Worm (Caenorhabditis elegans): ENCODE results near the gene sth-1.

DNA sequence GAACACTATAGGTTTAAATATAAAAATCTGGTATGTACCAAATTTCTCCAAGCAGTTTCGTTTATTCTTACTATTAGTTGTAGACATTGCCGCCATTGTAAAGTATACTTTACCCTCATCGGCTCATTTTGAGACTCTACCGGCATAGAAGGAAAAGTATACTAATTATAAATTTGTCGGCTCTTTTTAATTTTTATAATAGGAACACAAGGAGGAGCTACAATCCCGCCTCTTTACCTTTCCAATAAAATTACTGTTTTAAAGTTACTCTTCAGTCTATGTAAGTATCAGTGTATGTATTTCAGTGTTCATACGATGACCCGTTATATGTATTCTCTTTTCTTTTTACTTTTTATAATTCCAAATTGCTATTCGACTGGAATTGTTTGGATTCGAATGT is 47.4 kb downstream of the sth-1 start, which contains the start of gene sdz-23:
- no peak for TF ChIP-seq daf-12 (tag; optimal IDR thresholded peaks at IDR 0.05)
- no peak for TF ChIP-seq elt-3 (tag; optimal IDR thresholded peaks at IDR 0.05)
